Worm (Caenorhabditis elegans) whole organism, young adult: Measurements from ENCODE around the gene C23H3.9.

Source experiments
- B0019.2 ChIP-seq: fragments of 200-800 bp; sonication (Bioruptor generic); conservative IDR thresholded peaks from 2 replicates; pipeline ENCODE4 v1.3.6; 2022; ENCODE audit warnings: missing genetic modification reagents, missing genetic modification characterization, missing compliant biosample characterization
- F10E7.11 ChIP-seq: sonication (generic microtip); optimal IDR thresholded peaks from 2 replicates; lab custom pipeline; 2017; ENCODE audit warnings: mild to moderate bottlenecking, missing genetic modification characterization, moderate library complexity, missing compliant biosample characterization
- F49E8.2 ChIP-seq: sonication (generic microtip); optimal IDR thresholded peaks from 3 replicates; lab custom pipeline; 2017; ENCODE audit warnings: missing genetic modification characterization, mild to moderate bottlenecking, missing compliant biosample characterization, antibody characterized with exemption, moderate library complexity; ENCODE audit not compliant: insufficient read depth
- T07F8.4 ChIP-seq: sonication (generic microtip); optimal IDR thresholded peaks from 2 replicates; lab custom pipeline; 2016; ENCODE audit warnings: mild to moderate bottlenecking, missing genetic modification characterization, moderate library complexity, missing compliant biosample characterization
- akir-1 ChIP-seq: fragments of 200-800 bp; sonication (Bioruptor generic); optimal IDR thresholded peaks from 2 replicates; lab custom pipeline; 2018; ENCODE audit warnings: mild to moderate bottlenecking, missing genetic modification characterization, moderate library complexity, missing compliant biosample characterization
- ama-1 ChIP-seq, 3 experiments: fragments of 150-350 bp in 1 of 3; sonication (generic microtip) in 2 of 3; optimal IDR thresholded peaks; 2 replicates each; lab custom pipeline; 2014 to 2018; ENCODE audit warnings: missing biosample characterization in 2 of 3, missing genetic modification characterization in 2 of 3, missing genetic modification reagents in 2 of 3
- attf-3 ChIP-seq: fragments of 200-800 bp; sonication (Bioruptor generic); conservative IDR thresholded peaks from 2 replicates; pipeline ENCODE4 v1.3.6; 2022; ENCODE audit warnings: missing genetic modification reagents, missing genetic modification characterization, missing compliant biosample characterization
- dpff-1 ChIP-seq: sonication (generic microtip); optimal IDR thresholded peaks from 2 replicates; lab custom pipeline; 2017; ENCODE audit warnings: mild to moderate bottlenecking, missing genetic modification characterization, missing compliant biosample characterization
- madf-8 ChIP-seq: fragments of 200-800 bp; sonication (Bioruptor generic); conservative IDR thresholded peaks from 2 replicates; pipeline ENCODE4 v1.3.6; 2022; ENCODE audit warnings: missing genetic modification reagents, missing genetic modification characterization, missing compliant biosample characterization
- xnd-1 ChIP-seq: sonication (generic microtip); optimal IDR thresholded peaks from 2 replicates; lab custom pipeline; 2016; ENCODE audit warnings: missing genotype, missing genetic modification reagents, missing genetic modification characterization, missing compliant biosample characterization
- ztf-18 ChIP-seq: sonication (generic microtip); optimal IDR thresholded peaks from 2 replicates; lab custom pipeline; 2016; ENCODE audit warnings: missing genotype, mild to moderate bottlenecking, missing genetic modification characterization, missing compliant biosample characterization
- ztf-26 ChIP-seq: sonication (generic microtip); optimal IDR thresholded peaks from 2 replicates; lab custom pipeline; 2017; ENCODE audit warnings: missing genetic modification characterization, missing compliant biosample characterization

DNA sequence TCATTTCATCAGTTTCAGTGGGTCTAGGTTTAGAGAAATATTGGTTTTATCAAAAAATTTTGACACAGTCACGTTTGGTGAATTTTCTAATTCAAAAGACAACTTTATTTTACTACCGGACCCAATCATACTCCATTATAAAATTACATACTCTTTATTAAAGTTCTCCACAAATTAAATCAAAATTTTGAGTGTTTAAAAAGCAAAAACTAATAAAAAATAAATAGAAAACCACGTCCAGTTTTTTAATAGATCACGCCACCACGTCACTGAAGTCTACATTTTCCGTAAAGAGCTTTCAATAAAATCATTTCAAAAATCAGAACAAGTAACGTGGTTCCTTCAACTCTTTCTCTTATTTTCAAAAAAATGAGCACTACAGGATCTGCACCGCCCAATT lies 26.8 kb upstream of the C23H3.9 start, which contains the start of gene txt-1:
- TF ChIP-seq F10E7.11 (tag; lab: Kevin White, UChicago) (no peak), F49E8.2 (tag; lab: Kevin White, UChicago) (no peak), B0019.2 (GFP tag; lab: Robert Waterston, UW) (no peak), T07F8.4 (tag; lab: Kevin White, UChicago) (no peak), ztf-18 (tag; lab: Kevin White, UChicago) (no peak), madf-8 (GFP tag; lab: Robert Waterston, UW) (no peak), ztf-26 (tag; lab: Kevin White, UChicago) (no peak), attf-3 (GFP tag; lab: Robert Waterston, UW) (no peak), xnd-1 (tag; lab: Kevin White, UChicago) (no peak), akir-1 (GFP tag; lab: Kevin White, UChicago) (no peak), dpff-1 (tag; lab: Kevin White, UChicago) (no peak), ama-1 (optimal IDR thresholded peaks at IDR 0.05; lab: Kevin White, UChicago) (no peak), ama-1 (GFP tag; optimal IDR thresholded peaks at IDR 0.05; lab: Kevin White, UChicago) (no peak)
